Worm (Caenorhabditis elegans): ENCODE data around the gene ceh-53.

DNA sequence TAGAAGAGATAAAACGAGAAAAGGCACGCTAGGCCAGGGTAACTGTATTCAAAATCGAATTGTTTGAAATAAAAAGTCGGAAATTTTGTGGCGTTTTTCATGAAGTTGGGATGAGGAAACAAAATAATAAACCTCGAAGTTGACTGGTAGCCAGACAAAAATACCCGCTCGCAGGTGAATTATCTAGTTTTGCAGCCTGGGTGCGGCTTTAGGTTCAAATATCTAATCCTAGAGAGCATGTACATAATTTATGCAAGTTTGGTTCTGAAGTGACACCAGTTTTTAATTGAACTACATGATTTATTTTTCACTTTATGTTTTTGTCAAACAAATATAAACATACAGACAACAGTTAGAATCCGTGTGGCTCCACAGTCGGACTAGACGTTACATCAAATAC lies 16.2 kb upstream of the ceh-53 start, which contains the start of gene srz-37:
- TF ChIP-seq unc-39 (tag; optimal IDR thresholded peaks at IDR 0.05), result no peak
- TF ChIP-seq lin-39 (tag; optimal IDR thresholded peaks at IDR 0.05), result no peak
- TF ChIP-seq mep-1 (tag; optimal IDR thresholded peaks at IDR 0.05), result no peak
- TF ChIP-seq mes-2 (tag; optimal IDR thresholded peaks at IDR 0.05; ENCODE audit: poor library complexity, severe bottlenecking), result no peak
- no peak for TF ChIP-seq hlh-30 (tag; optimal IDR thresholded peaks at IDR 0.05; ENCODE audit: insufficient read depth)
- TF ChIP-seq D1046.2 (GFP tag; IDR thresholded peaks at IDR 0.05), result no peak
- TF ChIP-seq aly-2 (tag; optimal IDR thresholded peaks at IDR 0.05), result no peak
- no peak for TF ChIP-seq nhr-6 (tag; optimal IDR thresholded peaks at IDR 0.05)
- TF ChIP-seq php-3 (GFP tag; IDR thresholded peaks at IDR 0.05), result no peak
